Fruit fly (Drosophila melanogaster) whole organism, pupa: ENCODE data around the gene ddbt.

ENCODE experiments used
- CG10348 ChIP-seq: fragments of 200-800 bp; sonication (Bioruptor generic); IDR thresholded peaks from 2 replicates; pipeline ENCODE4 v1.3.6; 2022; ENCODE audit warnings: missing biosample characterization, missing genetic modification characterization
- CG12605 ChIP-seq: fragments of 200-800 bp; sonication (Bioruptor generic); IDR thresholded peaks from 2 replicates; pipeline ENCODE4 v1.3.6; 2022; ENCODE audit warnings: missing biosample characterization, missing genetic modification characterization
- CG13204 ChIP-seq: fragments of 200-800 bp; sonication (Bioruptor generic); optimal IDR thresholded peaks from 2 replicates; lab custom pipeline; 2018; ENCODE audit warnings: missing biosample characterization, mild to moderate bottlenecking, missing genetic modification characterization, moderate library complexity
- CG14655 ChIP-seq: fragments of 200-800 bp; sonication (Bioruptor generic); optimal IDR thresholded peaks from 3 replicates; lab custom pipeline; 2017; ENCODE audit warnings: mild to moderate bottlenecking, missing biosample characterization, missing genetic modification reagents, missing genetic modification characterization
- CG15710 ChIP-seq: fragments of 200-800 bp; sonication (Bioruptor generic); optimal IDR thresholded peaks from 2 replicates; lab custom pipeline; 2018; ENCODE audit warnings: missing biosample characterization, mild to moderate bottlenecking, missing genetic modification characterization, moderate library complexity
- CG17806 ChIP-seq: fragments of 200-800 bp; sonication (Bioruptor generic); optimal IDR thresholded peaks from 2 replicates; lab custom pipeline; 2018; ENCODE audit warnings: missing biosample characterization, mild to moderate bottlenecking, missing genetic modification characterization, moderate library complexity
- CG32121 ChIP-seq: fragments of 200-800 bp; sonication (Bioruptor generic); IDR thresholded peaks from 2 replicates; pipeline ENCODE4 v1.3.6; 2022; ENCODE audit warnings: missing biosample characterization, missing genetic modification characterization
- CG34367 ChIP-seq: fragments of 200-800 bp; sonication (Bioruptor generic); optimal IDR thresholded peaks from 2 replicates; lab custom pipeline; 2018; ENCODE audit warnings: missing biosample characterization, mild to moderate bottlenecking, missing genetic modification characterization
- CG4496 ChIP-seq: fragments of 200-800 bp; sonication (Bioruptor generic); IDR thresholded peaks from 3 replicates; pipeline ENCODE4 v1.3.6; 2022; ENCODE audit warnings: missing biosample characterization, missing genetic modification characterization
- CG8159 ChIP-seq: fragments of 200-800 bp; sonication (Bioruptor generic); optimal IDR thresholded peaks from 3 replicates; lab custom pipeline; 2018; ENCODE audit warnings: missing biosample characterization, mild to moderate bottlenecking, missing genetic modification characterization, moderate library complexity
- CG8301 ChIP-seq: fragments of 200-800 bp; sonication (Bioruptor generic); optimal IDR thresholded peaks from 2 replicates; lab custom pipeline; 2018; ENCODE audit warnings: missing biosample characterization, mild to moderate bottlenecking, missing genetic modification characterization
- CG9948 ChIP-seq: fragments of 200-800 bp; sonication (Bioruptor generic); optimal IDR thresholded peaks from 2 replicates; lab custom pipeline; 2018; ENCODE audit warnings: missing biosample characterization, mild to moderate bottlenecking, missing genetic modification characterization, moderate library complexity
- D1 ChIP-seq: fragments of 200-800 bp; sonication (Bioruptor generic); optimal IDR thresholded peaks from 2 replicates; lab custom pipeline; 2018; ENCODE audit warnings: missing biosample characterization, mild to moderate bottlenecking, missing genetic modification characterization, moderate library complexity
- EcR ChIP-seq: fragments of 200-800 bp; sonication (Bioruptor generic); optimal IDR thresholded peaks from 3 replicates; lab custom pipeline; 2019; ENCODE audit warnings: missing biosample characterization, missing genetic modification characterization, mild to moderate bottlenecking, moderate library complexity, missing genetic modification reagents
- Ets98B ChIP-seq: fragments of 200-800 bp; sonication (Bioruptor generic); IDR thresholded peaks from 2 replicates; pipeline ENCODE4 v1.3.6; 2022; ENCODE audit warnings: missing biosample characterization, missing genetic modification characterization
- Pif1A ChIP-seq: fragments of 200-800 bp; sonication (Bioruptor generic); optimal IDR thresholded peaks from 3 replicates; lab custom pipeline; 2016; ENCODE audit warnings: missing biosample characterization, missing genetic modification characterization
- Pif1B ChIP-seq: fragments of 200-800 bp; sonication (Bioruptor generic); optimal IDR thresholded peaks from 3 replicates; lab custom pipeline; 2016; ENCODE audit warnings: missing biosample characterization, missing genetic modification characterization
- Snoo ChIP-seq: fragments of 200-800 bp; sonication (Bioruptor generic); optimal IDR thresholded peaks from 3 replicates; lab custom pipeline; 2017; ENCODE audit warnings: missing biosample characterization, mild to moderate bottlenecking, missing genetic modification characterization, inconsistent platforms
- fd96Ca ChIP-seq: fragments of 200-800 bp; sonication (Bioruptor generic); IDR thresholded peaks from 3 replicates; pipeline ENCODE4 v1.3.6; 2022; ENCODE audit warnings: missing biosample characterization, missing genetic modification characterization
- gl ChIP-seq: fragments of 200-800 bp; sonication (Bioruptor generic); optimal IDR thresholded peaks from 2 replicates; lab custom pipeline; 2018; ENCODE audit warnings: missing biosample characterization, mild to moderate bottlenecking, missing genetic modification characterization
- rn ChIP-seq: fragments of 200-800 bp; sonication (Bioruptor generic); IDR thresholded peaks from 2 replicates; pipeline ENCODE4 v1.3.6; 2022; ENCODE audit warnings: missing biosample characterization, missing genetic modification characterization

Gene ddbt

dm6 chr3L:315140-315539, 1.7 kb upstream of the ddbt start:
- peak; percentile 85 for TF ChIP-seq EcR
- TF ChIP-seq CG13204: no peak
- TF ChIP-seq Ets98B: no peak

DNA sequence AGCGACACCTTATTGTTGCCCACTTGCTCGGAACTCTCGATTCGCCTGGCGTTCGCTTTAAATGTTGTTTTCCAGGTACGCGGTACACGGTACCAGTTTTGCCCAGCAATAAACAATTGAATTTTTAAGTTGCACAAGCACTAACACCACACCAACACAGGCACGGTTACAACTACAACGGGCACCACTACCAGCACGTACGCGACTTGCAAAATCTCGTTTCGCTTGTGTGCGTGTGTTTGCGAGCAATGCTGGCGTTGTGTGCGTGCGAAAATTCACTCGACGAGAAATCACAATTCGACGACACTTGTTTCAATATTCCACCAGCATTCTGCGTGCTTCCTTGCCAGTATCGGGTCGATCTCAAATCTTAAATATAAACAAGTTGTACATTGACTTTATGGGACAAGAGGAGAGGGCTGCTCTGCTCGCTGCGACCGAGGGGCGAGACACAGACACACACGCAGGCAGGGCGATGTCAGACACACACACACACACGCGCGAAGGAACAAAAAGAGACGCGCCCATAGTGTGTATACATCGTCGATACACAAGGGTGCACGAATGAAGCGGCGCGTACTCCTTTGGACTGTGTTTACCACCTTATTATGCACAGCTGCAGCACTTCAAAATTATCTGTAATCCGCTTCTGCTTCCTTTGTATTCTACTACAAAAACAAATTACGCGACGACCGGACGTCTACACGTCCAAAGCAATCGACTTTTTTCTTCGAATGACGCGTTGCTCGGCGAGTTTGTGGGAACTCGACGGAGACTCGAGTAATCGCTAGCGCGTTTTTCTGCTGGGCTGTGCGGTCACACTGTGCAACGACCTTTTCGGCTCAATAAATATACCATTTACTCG, 2.5 kb downstream of the ddbt start, which contains the start of gene fwd:
TSS of gene fwd (minus strand) at position 740 of the 865 bp plus-strand sequence.
- peak; percentile 22; the same call in 1 of the 3 replicates for TF ChIP-seq fd96Ca (GFP tag; lab: Robert Waterston, UW)
- TF ChIP-seq CG8301: no peak
- TF ChIP-seq Pif1B (GFP tag; lab: Kevin White, UChicago): no peak
- TF ChIP-seq CG10348 (GFP tag; lab: Robert Waterston, UW): no peak
- no peak for TF ChIP-seq CG32121 (GFP tag; lab: Robert Waterston, UW)
- TF ChIP-seq EcR: peak; percentile 63
- no peak for TF ChIP-seq CG15710 (tag; lab: Kevin White, UChicago)
- TF ChIP-seq D1: no peak
- no peak for TF ChIP-seq Snoo (tag; lab: Kevin White, UChicago)
- TF ChIP-seq CG4496 (GFP tag; lab: Robert Waterston, UW): peak; percentile 74
- TF ChIP-seq CG8159 (tag; lab: Kevin White, UChicago): peak; percentile 30
- no peak; the same call in 1 of the 2 replicates for TF ChIP-seq Ets98B
- no peak for TF ChIP-seq CG14655 (GFP tag; lab: Kevin White, UChicago)
- no peak for TF ChIP-seq rn (GFP tag; lab: Robert Waterston, UW)
- no peak for TF ChIP-seq gl
- TF ChIP-seq CG17806 (tag; lab: Kevin White, UChicago): no peak
- 0 out of 2 replicates have a peak, but pooled peaks have one; percentile 14 for TF ChIP-seq CG12605 (GFP tag; lab: Robert Waterston, UW)
- TF ChIP-seq CG13204: no peak
- no peak for TF ChIP-seq Pif1A (GFP tag; lab: Kevin White, UChicago)
- no peak for TF ChIP-seq CG34367 (tag; lab: Kevin White, UChicago)
- no peak for TF ChIP-seq CG9948 (tag; lab: Kevin White, UChicago)

dm6 chr3L:320010-320337, 3.1 kb downstream of the ddbt start:
- no peak for TF ChIP-seq CG10348 (GFP tag; lab: Robert Waterston, UW)
- TF ChIP-seq CG34367 (tag; lab: Kevin White, UChicago): no peak
- TF ChIP-seq, all 21 proteins: peak for 0

DNA sequence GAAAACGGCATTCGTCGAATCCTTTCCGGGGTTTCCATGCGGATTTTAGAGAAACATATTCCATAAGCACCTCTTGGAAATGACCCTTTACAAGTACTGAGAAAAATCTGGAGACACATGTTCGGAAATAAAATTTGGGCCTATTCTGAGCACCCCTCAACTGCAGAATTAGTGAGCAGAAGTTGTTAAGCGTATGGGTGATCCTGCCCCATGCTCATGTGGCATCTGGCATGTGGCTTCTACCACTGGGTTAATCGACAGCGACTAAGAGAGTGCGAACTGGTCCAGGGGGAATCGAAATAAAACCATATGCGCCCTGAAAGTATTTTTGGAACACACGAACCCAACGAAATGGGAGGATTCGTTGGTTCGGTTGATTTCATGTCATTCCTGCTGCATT, 3.9 kb downstream of the ddbt start:
- TF ChIP-seq CG13204 (no peak), Ets98B (no peak), Pif1B (GFP tag; lab: Kevin White, UChicago) (no peak), CG9948 (tag; lab: Kevin White, UChicago) (no peak), Snoo (tag; lab: Kevin White, UChicago) (no peak), CG4496 (GFP tag; lab: Robert Waterston, UW) (no peak), CG12605 (GFP tag; lab: Robert Waterston, UW) (no peak), CG32121 (GFP tag; lab: Robert Waterston, UW) (no peak), CG8159 (tag; lab: Kevin White, UChicago) (no peak), gl (no peak), CG10348 (GFP tag; lab: Robert Waterston, UW) (no peak), CG34367 (tag; lab: Kevin White, UChicago) (no peak), fd96Ca (GFP tag; lab: Robert Waterston, UW) (no peak), Pif1A (GFP tag; lab: Kevin White, UChicago) (no peak)

DNA sequence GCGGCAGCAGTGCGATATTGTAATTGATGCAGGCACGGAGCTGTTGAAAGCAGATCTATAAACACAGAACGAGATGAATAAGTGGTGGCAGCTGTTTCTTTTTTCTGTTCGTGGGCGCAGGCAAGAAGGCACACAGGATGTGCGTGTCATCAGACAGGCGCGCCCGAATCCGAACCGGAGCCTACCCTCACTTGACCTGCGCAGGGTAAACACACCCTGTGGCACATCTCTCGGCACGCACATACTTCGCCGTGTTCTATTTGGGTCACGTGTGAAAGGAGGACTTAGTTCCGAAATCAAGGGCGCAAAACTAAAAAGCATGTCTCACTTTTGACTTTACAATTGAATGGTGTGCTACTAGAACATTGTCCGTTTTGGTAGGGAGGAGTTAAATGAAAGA, 4.6 kb downstream of the ddbt start:
- no peak for TF ChIP-seq D1
- TF ChIP-seq gl: no peak
- TF ChIP-seq rn (GFP tag; lab: Robert Waterston, UW): no peak
- TF ChIP-seq CG15710 (tag; lab: Kevin White, UChicago): no peak
- TF ChIP-seq Ets98B: no peak
- no peak for TF ChIP-seq CG13204
- TF ChIP-seq Snoo (tag; lab: Kevin White, UChicago): no peak
- no peak for TF ChIP-seq fd96Ca (GFP tag; lab: Robert Waterston, UW)
- TF ChIP-seq CG14655 (GFP tag; lab: Kevin White, UChicago): no peak
- TF ChIP-seq CG32121 (GFP tag; lab: Robert Waterston, UW): no peak
- no peak for TF ChIP-seq CG9948 (tag; lab: Kevin White, UChicago)
- TF ChIP-seq CG17806 (tag; lab: Kevin White, UChicago): no peak
- TF ChIP-seq CG10348 (GFP tag; lab: Robert Waterston, UW): no peak
- no peak for TF ChIP-seq Pif1A (GFP tag; lab: Kevin White, UChicago)
- no peak for TF ChIP-seq CG8159 (tag; lab: Kevin White, UChicago)
- no peak for TF ChIP-seq CG34367 (tag; lab: Kevin White, UChicago)

DNA sequence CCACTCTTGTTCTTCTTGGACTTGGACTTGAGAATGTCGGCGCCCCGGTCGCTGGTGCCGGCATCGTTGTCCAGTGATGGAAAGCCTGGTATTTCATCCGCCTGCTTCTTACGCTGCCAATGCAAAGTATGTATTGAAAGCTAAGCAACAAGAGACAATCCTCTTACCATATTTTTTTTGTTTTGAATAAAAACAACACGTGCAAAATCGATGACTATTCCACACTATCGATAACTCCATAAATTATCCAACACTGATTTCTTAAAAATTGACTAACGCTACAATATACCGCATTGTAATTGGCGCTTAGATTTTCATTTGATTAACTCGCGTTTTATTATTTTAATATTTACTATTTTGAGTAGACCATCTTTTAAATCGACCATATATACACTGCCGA, 7.6 kb downstream of the ddbt start, which contains the start of gene CG32344:
TSS of gene CG32344 (minus strand) at position 235 of the 400 bp plus-strand sequence.
- TF ChIP-seq CG8159 (tag; lab: Kevin White, UChicago) (no peak), CG17806 (tag; lab: Kevin White, UChicago) (no peak), D1 (no peak), rn (GFP tag; lab: Robert Waterston, UW) (no peak), CG8301 (no peak), CG10348 (GFP tag; lab: Robert Waterston, UW) (no peak), fd96Ca (GFP tag; lab: Robert Waterston, UW) (no peak), CG12605 (GFP tag; lab: Robert Waterston, UW) (no peak), CG34367 (tag; lab: Kevin White, UChicago) (no peak), CG32121 (GFP tag; lab: Robert Waterston, UW) (no peak), EcR (no peak), CG4496 (GFP tag; lab: Robert Waterston, UW) (no peak), CG13204 (no peak)
